Worm (Caenorhabditis elegans): ENCODE results near the gene C35D10.5.

C35D10.5 gene

ce11 chrIII:4870478-4870877, 8.3 kb downstream of the C35D10.5 start, which contains the start of gene gipc-1:
Gene gipc-1, plus strand, starts transcription at chrIII:4870778.
- TF ChIP-seq unc-120 (tag; optimal IDR thresholded peaks at IDR 0.05; ENCODE audit: poor library complexity, severe bottlenecking), result no peak
- no peak for TF ChIP-seq flh-1 (GFP tag; optimal IDR thresholded peaks at IDR 0.05)
- TF ChIP-seq mab-5 (tag; optimal IDR thresholded peaks at IDR 0.05), result no peak
- TF ChIP-seq ham-2 (GFP tag; optimal IDR thresholded peaks at IDR 0.05), result no peak
- TF ChIP-seq nhr-76 (tag; optimal IDR thresholded peaks at IDR 0.05), result no peak
- no peak for TF ChIP-seq pha-4 (tag; optimal IDR thresholded peaks at IDR 0.05)
- no peak for TF ChIP-seq ceh-39 (tag; optimal IDR thresholded peaks at IDR 0.05)
- TF ChIP-seq blmp-1 (tag; optimal IDR thresholded peaks at IDR 0.05), result no peak
- TF ChIP-seq elt-3 (tag; optimal IDR thresholded peaks at IDR 0.05), result no peak
- no peak for TF ChIP-seq ceh-83 (GFP tag; optimal IDR thresholded peaks at IDR 0.05)
- TF ChIP-seq drap-1 (GFP tag; optimal IDR thresholded peaks at IDR 0.05), result no peak
- no peak for TF ChIP-seq mls-2 (tag; optimal IDR thresholded peaks at IDR 0.05)
- no peak for TF ChIP-seq M03D4.4 (tag; optimal IDR thresholded peaks at IDR 0.05)
- TF ChIP-seq snpc-4 (tag; optimal IDR thresholded peaks at IDR 0.05), result no peak
- no peak for TF ChIP-seq elt-1 (tag; optimal IDR thresholded peaks at IDR 0.05; ENCODE audit: borderline replicate concordance, insufficient read depth)

DNA sequence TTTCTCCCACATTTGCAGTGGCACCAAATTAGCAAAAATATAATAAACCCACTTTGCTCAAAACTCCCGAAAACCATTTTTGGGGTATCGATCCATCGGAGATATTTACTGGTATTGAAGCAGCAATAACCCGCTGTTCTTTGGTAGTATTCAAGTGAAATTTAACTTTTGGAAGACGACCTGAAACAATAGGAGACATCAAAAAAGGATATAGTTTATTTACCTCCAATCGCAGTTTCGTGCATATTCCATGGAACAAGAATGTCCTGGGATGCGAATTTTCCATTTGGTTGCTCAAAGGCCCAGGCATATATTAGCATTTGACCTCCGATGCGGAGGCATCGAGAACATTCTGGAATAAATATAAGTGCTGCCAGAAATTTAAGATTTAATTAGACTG, 11.2 kb downstream of the C35D10.5 start:
- TF ChIP-seq elt-1 (tag; optimal IDR thresholded peaks at IDR 0.05; ENCODE audit: borderline replicate concordance, insufficient read depth), result no peak
- no peak for TF ChIP-seq mab-5 (tag; optimal IDR thresholded peaks at IDR 0.05)
- TF ChIP-seq lsy-2 (tag; optimal IDR thresholded peaks at IDR 0.05), result no peak
- no peak for TF ChIP-seq sptf-1 (tag; optimal IDR thresholded peaks at IDR 0.05)
- TF ChIP-seq pha-4 (tag; optimal IDR thresholded peaks at IDR 0.05), result no peak
- TF ChIP-seq unc-62 (GFP tag; optimal IDR thresholded peaks at IDR 0.05), result no peak
- TF ChIP-seq M03D4.4 (tag; optimal IDR thresholded peaks at IDR 0.05), result no peak
- TF ChIP-seq ceh-43 (GFP tag; optimal IDR thresholded peaks at IDR 0.05), result no peak
- TF ChIP-seq nhr-2 (tag; optimal IDR thresholded peaks at IDR 0.05), result no peak
- TF ChIP-seq elt-3 (tag; optimal IDR thresholded peaks at IDR 0.05), result no peak
- no peak for TF ChIP-seq nhr-28 (tag; optimal IDR thresholded peaks at IDR 0.05)
- no peak for TF ChIP-seq lin-32 (GFP tag; optimal IDR thresholded peaks at IDR 0.05)
- TF ChIP-seq hlh-1 (tag; optimal IDR thresholded peaks at IDR 0.05), result no peak
- no peak for TF ChIP-seq nhr-12 (tag; optimal IDR thresholded peaks at IDR 0.05)
- TF ChIP-seq blmp-1 (tag; optimal IDR thresholded peaks at IDR 0.05), result no peak
- no peak for TF ChIP-seq flh-1 (GFP tag; optimal IDR thresholded peaks at IDR 0.05)
- no peak for TF ChIP-seq drap-1 (GFP tag; optimal IDR thresholded peaks at IDR 0.05)
- no peak for TF ChIP-seq unc-39 (tag; optimal IDR thresholded peaks at IDR 0.05)

DNA sequence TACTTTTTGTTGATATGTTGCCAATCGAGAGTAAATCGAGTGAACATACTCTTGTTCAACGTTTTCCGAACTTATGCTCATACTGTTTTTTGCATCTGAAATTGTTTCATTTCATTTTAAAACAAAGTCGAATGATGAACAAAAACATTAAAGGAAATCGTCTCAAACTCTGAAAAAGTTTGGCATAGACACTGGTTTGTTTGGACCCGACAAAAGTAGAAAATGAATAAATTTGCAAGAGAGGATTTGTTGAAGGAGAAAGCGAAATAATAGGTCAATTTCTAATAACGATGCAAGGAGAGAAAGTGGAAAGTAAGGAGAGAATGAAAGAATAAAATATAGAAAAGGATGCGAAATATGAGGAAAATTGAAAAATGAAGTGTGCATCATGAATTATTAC, 12.5 kb downstream of the C35D10.5 start, which contains the start of gene C35D10.12:
Gene C35D10.12, minus strand, starts transcription at position 101 of the 400 bp plus-strand sequence.
- no peak for TF ChIP-seq zip-8 (tag; optimal IDR thresholded peaks at IDR 0.05)

- TF ChIP-seq ceh-39 (tag; optimal IDR thresholded peaks at IDR 0.05) (no peak), ces-1 (GFP tag; optimal IDR thresholded peaks at IDR 0.05) (peak; percentile 21)
Observed at ce11 chrIII:4875663-4876062, 13.5 kb downstream of the C35D10.5 start.

DNA sequence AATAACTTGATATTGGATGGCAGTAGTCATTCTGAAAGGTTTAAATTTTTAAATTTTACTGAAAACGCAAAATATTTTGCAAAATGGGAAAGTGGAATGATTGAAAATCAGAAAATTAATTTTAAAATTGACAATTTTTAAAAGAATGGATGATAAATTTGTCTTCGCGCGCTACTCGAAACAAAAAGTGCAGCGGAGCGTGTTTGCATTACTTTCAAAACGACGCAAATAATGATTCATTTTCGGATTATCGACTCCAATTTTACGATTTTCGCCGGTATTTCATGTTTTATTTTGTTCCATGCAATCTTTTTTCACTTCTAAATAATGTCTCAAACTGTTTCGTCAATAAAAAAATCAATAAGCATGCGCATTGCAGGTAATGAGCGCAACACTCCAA, 16.1 kb downstream of the C35D10.5 start, which contains the start of the genes tost-1 and arx-6:
Gene tost-1, minus strand, starts transcription at position 31 of the 400 bp plus-strand sequence.
Gene arx-6, plus strand, starts transcription at position 378 of the 400 bp plus-strand sequence.
- TF ChIP-seq lsy-2 (tag; optimal IDR thresholded peaks at IDR 0.05) (peak; percentile 37), pha-4 (tag; optimal IDR thresholded peaks at IDR 0.05) (peak; percentile 19), M03D4.4 (tag; optimal IDR thresholded peaks at IDR 0.05) (no peak), mep-1 (tag; optimal IDR thresholded peaks at IDR 0.05) (peak; percentile 50)

- no peak for TF ChIP-seq snpc-4 (tag; optimal IDR thresholded peaks at IDR 0.05)
Observed at ce11 chrIII:4879445-4879844, 17.3 kb downstream of the C35D10.5 start, which contains the start of gene C35D10.1. Gene C35D10.1, plus strand, starts transcription at chrIII:4879745.

ce11 chrIII:4881955-4882354, 19.8 kb downstream of the C35D10.5 start:
- TF ChIP-seq nhr-237 (tag; optimal IDR thresholded peaks at IDR 0.05) (no peak), lin-13 (tag; optimal IDR thresholded peaks at IDR 0.05) (no peak), flh-1 (GFP tag; optimal IDR thresholded peaks at IDR 0.05) (no peak), hlh-1 (tag; optimal IDR thresholded peaks at IDR 0.05) (no peak)

All from whole organism, mixed stage, embryonic.